Worm (Caenorhabditis elegans): Measurements from ENCODE around the gene rab-14.

- TF ChIP-seq dao-5 (tag; optimal IDR thresholded peaks at IDR 0.05) (no peak), W03F9.2 (tag; optimal IDR thresholded peaks at IDR 0.05) (peak; percentile 14)
Measured at ce11 chrX:15567986-15568940, 38.2 kb downstream of the rab-14 start, which contains the start of gene dyn-1.

Measured in whole organism, L4/young adult.